Worm (Caenorhabditis elegans) whole organism, midembryonic: ENCODE measurements around the gene rla-2.

Source experiments
- klf-2 ChIP-seq: fragments of 200-800 bp; sonication (Bioruptor generic); conservative IDR thresholded peaks from 2 replicates; pipeline ENCODE4 v1.3.6; 2022; ENCODE audit warnings: missing genetic modification reagents, missing genetic modification characterization, missing compliant biosample characterization
- med-1 ChIP-seq: sonication (generic microtip); optimal IDR thresholded peaks from 2 replicates; lab custom pipeline; 2017; ENCODE audit warnings: missing genetic modification characterization, mild to moderate bottlenecking, missing compliant biosample characterization, antibody characterized with exemption, missing genetic modification reagents; ENCODE audit not compliant: insufficient read depth

- TF ChIP-seq klf-2 (GFP tag; lab: Robert Waterston, UW) (no peak), med-1 (GFP tag; lab: Kevin White, UChicago) (no peak)
Measured at ce11 chrIV:13331285-13331684, 38.8 kb downstream of the rla-2 start, which contains the start of gene pqn-74.
